Worm (Caenorhabditis elegans) whole organism, L3 larva: ENCODE measurements around the gene Y41D4B.4.
"Not testable (repeated sequence)": the region's sequence is repeated elsewhere in the genome, so short reads cannot be mapped to it uniquely, and the experiment has no call there.

Experiments used
- R02D3.7 ChIP-seq: fragments of 150-350 bp; optimal IDR thresholded peaks from 2 replicates; lab custom pipeline; 2014; ENCODE audit warnings: missing biosample characterization, missing genetic modification characterization
- ZK546.5 ChIP-seq: sonication (generic microtip); optimal IDR thresholded peaks from 2 replicates; lab custom pipeline; 2017; ENCODE audit warnings: missing biosample characterization, missing genetic modification characterization
- aly-2 ChIP-seq: fragments of 150-350 bp; optimal IDR thresholded peaks from 2 replicates; lab custom pipeline; 2014; ENCODE audit warnings: missing biosample characterization, missing genetic modification characterization
- ama-1 ChIP-seq: fragments of 150-350 bp; optimal IDR thresholded peaks from 2 replicates; lab custom pipeline; 2018
- ceh-16 ChIP-seq: sonication (generic microtip); optimal IDR thresholded peaks from 2 replicates; lab custom pipeline; 2017; ENCODE audit warnings: missing biosample characterization, missing genetic modification characterization
- ceh-28 ChIP-seq: fragments of 150-350 bp; optimal IDR thresholded peaks from 2 replicates; lab custom pipeline; 2014; ENCODE audit warnings: missing biosample characterization, missing genetic modification reagents, missing genetic modification characterization
- ceh-82 ChIP-seq: fragments of 150-350 bp; optimal IDR thresholded peaks from 2 replicates; lab custom pipeline; 2014; ENCODE audit warnings: missing biosample characterization, missing genetic modification characterization
- ceh-9 ChIP-seq: sonication (generic microtip); optimal IDR thresholded peaks from 2 replicates; lab custom pipeline; 2018; ENCODE audit warnings: missing biosample characterization, missing genetic modification characterization
- egl-27 ChIP-seq: sonication (generic microtip); optimal IDR thresholded peaks from 4 replicates; lab custom pipeline; 2017; ENCODE audit warnings: missing biosample characterization, missing genetic modification reagents, missing genetic modification characterization
- egl-5 ChIP-seq: fragments of 150-350 bp; optimal IDR thresholded peaks from 2 replicates; lab custom pipeline; 2017; ENCODE audit warnings: missing biosample characterization, missing genetic modification reagents, missing genetic modification characterization, inconsistent platforms
- elt-1 ChIP-seq: fragments of 150-350 bp; optimal IDR thresholded peaks from 2 replicates; lab custom pipeline; 2014; ENCODE audit warnings: missing biosample characterization, missing genetic modification characterization
- elt-2 ChIP-seq: sonication (generic microtip); optimal IDR thresholded peaks from 2 replicates; lab custom pipeline; 2016; ENCODE audit warnings: missing genetic modification reagents, mild to moderate bottlenecking, missing genetic modification characterization, missing compliant biosample characterization
- elt-3 ChIP-seq, 3 experiments: fragments of 150-350 bp in 1 of 3; sonication (generic microtip) in 2 of 3; optimal IDR thresholded peaks; 2 replicates in 2 of 3; 4 replicates in 1 of 3; lab custom pipeline; 2014 to 2017; ENCODE audit warnings: missing biosample characterization in 3 of 3, missing genetic modification characterization in 3 of 3
- eor-1 ChIP-seq, 2 experiments: fragments of 150-350 bp; optimal IDR thresholded peaks; 2 replicates each; lab custom pipeline; 2014 to 2018; ENCODE audit warnings: missing biosample characterization in 2 of 2, missing genetic modification characterization in 2 of 2
- fkh-10 ChIP-seq: sonication (generic microtip); optimal IDR thresholded peaks from 2 replicates; lab custom pipeline; 2017; ENCODE audit warnings: missing biosample characterization, missing genetic modification reagents, missing genetic modification characterization
- fkh-2 ChIP-seq: fragments of 150-350 bp; optimal IDR thresholded peaks from 2 replicates; lab custom pipeline; 2014; ENCODE audit warnings: missing biosample characterization, missing genetic modification reagents, missing genetic modification characterization
- fos-1 ChIP-seq: fragments of 150-350 bp; optimal IDR thresholded peaks from 2 replicates; lab custom pipeline; 2014; ENCODE audit warnings: missing biosample characterization, missing genetic modification characterization
- hmg-11 ChIP-seq: sonication (generic microtip); optimal IDR thresholded peaks from 2 replicates; lab custom pipeline; 2016; ENCODE audit warnings: missing genetic modification characterization, missing compliant biosample characterization
- jun-1 ChIP-seq: fragments of 150-350 bp; optimal IDR thresholded peaks from 2 replicates; lab custom pipeline; 2014; ENCODE audit warnings: missing biosample characterization, missing genetic modification reagents, missing genetic modification characterization
- lin-15B ChIP-seq: fragments of 150-350 bp; optimal IDR thresholded peaks from 2 replicates; lab custom pipeline; 2014; ENCODE audit warnings: missing biosample characterization, missing genetic modification characterization
- lin-39 ChIP-seq: fragments of 150-350 bp; optimal IDR thresholded peaks from 2 replicates; lab custom pipeline; 2018; ENCODE audit warnings: missing biosample characterization, missing genetic modification reagents, missing genetic modification characterization
- lsy-12 ChIP-seq: sonication (generic microtip); optimal IDR thresholded peaks from 2 replicates; lab custom pipeline; 2016; ENCODE audit warnings: mild to moderate bottlenecking, missing genetic modification characterization, missing compliant biosample characterization
- mdl-1 ChIP-seq: fragments of 150-350 bp; optimal IDR thresholded peaks from 2 replicates; lab custom pipeline; 2014; ENCODE audit warnings: missing biosample characterization, missing genetic modification characterization
- mml-1 ChIP-seq: fragments of 150-350 bp; sonication (generic microtip); optimal IDR thresholded peaks from 3 replicates; lab custom pipeline; 2014; ENCODE audit warnings: missing biosample characterization, missing genetic modification characterization
- nfya-1 ChIP-seq: sonication (generic microtip); optimal IDR thresholded peaks from 2 replicates; lab custom pipeline; 2017; ENCODE audit warnings: missing genetic modification characterization, mild to moderate bottlenecking, missing compliant biosample characterization, antibody characterized with exemption, moderate library complexity; ENCODE audit not compliant: insufficient read depth
- nhr-11 ChIP-seq: fragments of 150-350 bp; optimal IDR thresholded peaks from 2 replicates; lab custom pipeline; 2014; ENCODE audit warnings: missing biosample characterization, missing genetic modification characterization
- nhr-12 ChIP-seq: fragments of 150-350 bp; optimal IDR thresholded peaks from 2 replicates; lab custom pipeline; 2014; ENCODE audit warnings: missing biosample characterization, missing genetic modification characterization
- nhr-23 ChIP-seq: fragments of 150-350 bp; optimal IDR thresholded peaks from 2 replicates; lab custom pipeline; 2014; ENCODE audit warnings: missing biosample characterization, missing genetic modification reagents, missing genetic modification characterization
- nhr-237 ChIP-seq: fragments of 150-350 bp; optimal IDR thresholded peaks from 2 replicates; lab custom pipeline; 2014; ENCODE audit warnings: missing biosample characterization, missing genetic modification characterization
- nhr-25 ChIP-seq: sonication (generic microtip); optimal IDR thresholded peaks from 2 replicates; lab custom pipeline; 2017; ENCODE audit warnings: missing biosample characterization, missing genetic modification characterization
- nhr-28 ChIP-seq: fragments of 150-350 bp; optimal IDR thresholded peaks from 2 replicates; lab custom pipeline; 2014; ENCODE audit warnings: missing biosample characterization, missing genetic modification characterization
- nhr-43 ChIP-seq: sonication (generic microtip); optimal IDR thresholded peaks from 2 replicates; lab custom pipeline; 2016; ENCODE audit warnings: mild to moderate bottlenecking, missing genetic modification characterization, missing compliant biosample characterization; ENCODE audit not compliant: poor library complexity, severe bottlenecking
- nhr-67 ChIP-seq: fragments of 150-350 bp; optimal IDR thresholded peaks from 2 replicates; lab custom pipeline; 2014; ENCODE audit warnings: missing biosample characterization, missing genetic modification characterization
- nhr-76 ChIP-seq: fragments of 150-350 bp; sonication (generic microtip); optimal IDR thresholded peaks from 5 replicates; lab custom pipeline; 2014; ENCODE audit warnings: missing biosample characterization, missing genetic modification characterization
- nhr-77 ChIP-seq: fragments of 150-350 bp; optimal IDR thresholded peaks from 2 replicates; lab custom pipeline; 2014; ENCODE audit warnings: missing biosample characterization, missing genetic modification characterization
- pha-4 ChIP-seq: fragments of 150-350 bp; optimal IDR thresholded peaks from 2 replicates; lab custom pipeline; 2014; ENCODE audit warnings: missing biosample characterization, missing genetic modification reagents, missing genetic modification characterization
- pqm-1 ChIP-seq: fragments of 150-350 bp; optimal IDR thresholded peaks from 2 replicates; lab custom pipeline; 2017; ENCODE audit warnings: missing biosample characterization, missing genetic modification characterization, inconsistent platforms
- sea-2 ChIP-seq: fragments of 150-350 bp; sonication (generic microtip); optimal IDR thresholded peaks from 4 replicates; lab custom pipeline; 2014; ENCODE audit warnings: missing biosample characterization, missing genetic modification reagents, missing genetic modification characterization
- skn-1 ChIP-seq: fragments of 150-350 bp; optimal IDR thresholded peaks from 2 replicates; lab custom pipeline; 2014; ENCODE audit warnings: missing biosample characterization, missing genetic modification characterization
- snpc-4 ChIP-seq: fragments of 150-350 bp; optimal IDR thresholded peaks from 2 replicates; lab custom pipeline; 2014; ENCODE audit warnings: missing biosample characterization, missing genetic modification characterization
- tbx-2 ChIP-seq: sonication (generic microtip); optimal IDR thresholded peaks from 2 replicates; lab custom pipeline; 2016; ENCODE audit warnings: mild to moderate bottlenecking, missing genetic modification characterization, missing compliant biosample characterization
- unc-39 ChIP-seq: sonication (generic microtip); optimal IDR thresholded peaks from 4 replicates; lab custom pipeline; 2017; ENCODE audit warnings: missing biosample characterization, missing genetic modification characterization
- unc-62 ChIP-seq: fragments of 150-350 bp; sonication (generic microtip); optimal IDR thresholded peaks from 4 replicates; lab custom pipeline; 2014; ENCODE audit warnings: missing biosample characterization, missing genetic modification reagents, missing genetic modification characterization
- zag-1 ChIP-seq: fragments of 150-350 bp; optimal IDR thresholded peaks from 2 replicates; lab custom pipeline; 2014; ENCODE audit warnings: missing biosample characterization, missing genetic modification characterization
- ztf-11 ChIP-seq: fragments of 150-350 bp; optimal IDR thresholded peaks from 2 replicates; lab custom pipeline; 2014; ENCODE audit warnings: missing biosample characterization, missing genetic modification characterization
- ztf-4 ChIP-seq: fragments of 150-350 bp; optimal IDR thresholded peaks from 2 replicates; lab custom pipeline; 2014; ENCODE audit warnings: missing biosample characterization, missing genetic modification characterization

The Y41D4B.4 gene

ce11 chrIV:1637333-1637732 lies 22.6 kb upstream of the Y41D4B.4 start:
- TF ChIP-seq ama-1 (lab: Kevin White, UChicago), result no peak
- TF ChIP-seq nhr-43 (tag; lab: Kevin White, UChicago), result no peak
- no peak for TF ChIP-seq nhr-77 (tag; lab: Kevin White, UChicago)
- TF ChIP-seq lin-15B (tag; lab: Kevin White, UChicago), result no peak
- TF ChIP-seq fkh-10, result peak; percentile 12

- TF ChIP-seq fos-1 (tag; lab: Kevin White, UChicago); mdl-1 (tag; lab: Kevin White, UChicago); unc-62 (GFP tag; lab: Kevin White, UChicago): not testable (repeated sequence)
Measured at ce11 chrIV:1645198-1645597, 14.7 kb upstream of the Y41D4B.4 start, which contains the start of gene nhr-274. Gene nhr-274, minus strand, starts transcription at chrIV:1645298.

ce11 chrIV:1649349-1649748 lies 10.6 kb upstream of the Y41D4B.4 start:
- TF ChIP-seq aly-2 (tag; lab: Kevin White, UChicago), result no peak
- TF ChIP-seq hmg-11 (tag; lab: Kevin White, UChicago), result no peak
- no peak for TF ChIP-seq pqm-1 (tag; lab: Kevin White, UChicago)
- TF ChIP-seq mdl-1 (tag; lab: Kevin White, UChicago), result no peak
- TF ChIP-seq fkh-10, result no peak
- TF ChIP-seq nhr-28 (tag; lab: Kevin White, UChicago), result no peak
- TF ChIP-seq nfya-1 (tag; lab: Kevin White, UChicago), result peak; percentile 96

- no peak for TF ChIP-seq mdl-1 (tag; lab: Kevin White, UChicago)
- TF ChIP-seq ceh-16 (tag; lab: Kevin White, UChicago), result no peak
- TF ChIP-seq fkh-10, result no peak
- TF ChIP-seq nhr-76 (tag; lab: Kevin White, UChicago), result no peak
- TF ChIP-seq lin-39, result peak; percentile 55
- TF ChIP-seq nhr-43 (tag; lab: Kevin White, UChicago), result no peak
- no peak for TF ChIP-seq zag-1 (tag; lab: Kevin White, UChicago)
- peak; percentile 61 for TF ChIP-seq jun-1 (tag; lab: Kevin White, UChicago)
- TF ChIP-seq mml-1 (tag; lab: Kevin White, UChicago), result no peak
- TF ChIP-seq nhr-25 (tag; lab: Kevin White, UChicago), result no peak
- TF ChIP-seq tbx-2, result no peak
- TF ChIP-seq nhr-11 (tag; lab: Kevin White, UChicago), result no peak
- TF ChIP-seq unc-39, result no peak
- TF ChIP-seq hmg-11 (tag; lab: Kevin White, UChicago), result peak; percentile 53
- no peak for TF ChIP-seq ceh-82 (tag; lab: Kevin White, UChicago)
- TF ChIP-seq unc-62 (GFP tag; lab: Kevin White, UChicago), result no peak
- no peak for TF ChIP-seq aly-2 (tag; lab: Kevin White, UChicago)
- no peak for TF ChIP-seq egl-27 (tag; lab: Kevin White, UChicago)
- no peak for TF ChIP-seq elt-1
- no peak for TF ChIP-seq elt-3 (tag; optimal IDR thresholded peaks at IDR 0.05; lab: Kevin White, UChicago)
- peak; percentile 41 for TF ChIP-seq elt-2 (tag; lab: Kevin White, UChicago)
- TF ChIP-seq ztf-4 (tag; lab: Kevin White, UChicago), result no peak
- TF ChIP-seq nfya-1 (tag; lab: Kevin White, UChicago), result peak; percentile 11
- TF ChIP-seq nhr-67 (tag; lab: Kevin White, UChicago), result no peak
- TF ChIP-seq snpc-4, result no peak
- TF ChIP-seq eor-1 (tag; optimal IDR thresholded peaks at IDR 0.05; lab: Kevin White, UChicago), result no peak
- TF ChIP-seq ztf-11 (tag; lab: Kevin White, UChicago), result no peak
- no peak for TF ChIP-seq nhr-237 (tag; lab: Kevin White, UChicago)
- no peak for TF ChIP-seq ama-1 (lab: Kevin White, UChicago)
- no peak for TF ChIP-seq nhr-77 (tag; lab: Kevin White, UChicago)
- TF ChIP-seq fkh-2, result no peak
- no peak for TF ChIP-seq sea-2
- TF ChIP-seq ceh-28, result no peak
- no peak for TF ChIP-seq nhr-28 (tag; lab: Kevin White, UChicago)
- no peak for TF ChIP-seq ZK546.5 (tag; lab: Kevin White, UChicago)
- TF ChIP-seq fos-1 (tag; lab: Kevin White, UChicago), result no peak
- TF ChIP-seq pha-4, result peak; percentile 62
- no peak for TF ChIP-seq nhr-23 (tag; lab: Kevin White, UChicago)
- TF ChIP-seq nhr-12 (tag; lab: Kevin White, UChicago), result no peak
- TF ChIP-seq egl-5, result no peak
- TF ChIP-seq R02D3.7 (tag; lab: Kevin White, UChicago), result no peak
- TF ChIP-seq ceh-9 (tag; lab: Kevin White, UChicago), result no peak
- peak; percentile 74 for TF ChIP-seq skn-1 (tag; lab: Kevin White, UChicago)
- no peak for TF ChIP-seq lsy-12 (tag; lab: Kevin White, UChicago)
- peak; percentile 5 for TF ChIP-seq pqm-1 (tag; lab: Kevin White, UChicago)
- peak; percentile 29 for TF ChIP-seq lin-15B (tag; lab: Kevin White, UChicago)
Measured at ce11 chrIV:1649794-1650193, 10.1 kb upstream of the Y41D4B.4 start.
